Worm (Caenorhabditis elegans): ENCODE measurements around the gene unc-52.

ce11 chrII:14602735-14603134 is 81.5 kb downstream of the unc-52 start:
- TF ChIP-seq nhr-237 (tag; optimal IDR thresholded peaks at IDR 0.05) (no peak), C34F6.9 (tag; optimal IDR thresholded peaks at IDR 0.05) (no peak), ztf-11 (tag; optimal IDR thresholded peaks at IDR 0.05) (no peak), aly-2 (tag; optimal IDR thresholded peaks at IDR 0.05) (no peak), zag-1 (tag; optimal IDR thresholded peaks at IDR 0.05) (no peak), unc-55 (GFP tag; optimal IDR thresholded peaks at IDR 0.05) (no peak), nhr-23 (tag; optimal IDR thresholded peaks at IDR 0.05) (no peak), nhr-25 (tag; optimal IDR thresholded peaks at IDR 0.05) (no peak), egl-27 (tag; optimal IDR thresholded peaks at IDR 0.05) (no peak), nhr-11 (tag; optimal IDR thresholded peaks at IDR 0.05) (no peak), mdl-1 (tag; optimal IDR thresholded peaks at IDR 0.05) (no peak), unc-39 (tag; optimal IDR thresholded peaks at IDR 0.05) (no peak), nhr-77 (tag; optimal IDR thresholded peaks at IDR 0.05) (no peak)
